Fruit fly (Drosophila melanogaster): Measurements from ENCODE around the gene CG34173.

The CG34173 gene

dm6 chr2L:22024362-22024761 is 29.7 kb downstream of the CG34173 start (continued):
- TF ChIP-seq CG1602 (GFP tag; optimal IDR thresholded peaks at IDR 0.05), result no peak
- no peak for TF ChIP-seq CTCF (GFP tag; optimal IDR thresholded peaks at IDR 0.05)
- no peak for TF ChIP-seq luna (GFP tag; optimal IDR thresholded peaks at IDR 0.05)
- no peak for TF ChIP-seq prd (optimal IDR thresholded peaks at IDR 0.05)
- peak; percentile 46; the same call in 1 of the 3 replicates for TF ChIP-seq prd (GFP tag; IDR thresholded peaks at IDR 0.05)
- no peak for TF ChIP-seq MTF-1 (GFP tag; optimal IDR thresholded peaks at IDR 0.05; ENCODE audit: borderline replicate concordance)
- TF ChIP-seq Hsf (GFP tag; optimal IDR thresholded peaks at IDR 0.05), result no peak
- TF ChIP-seq CG8290 (GFP tag; optimal IDR thresholded peaks at IDR 0.05), result peak; percentile 68
- TF ChIP-seq CG8290 (tag; optimal IDR thresholded peaks at IDR 0.05), result peak in 1 of 2 experiments; percentile 66
- TF ChIP-seq CG13624 (GFP tag; optimal IDR thresholded peaks at IDR 0.05), result no peak
- peak; percentile 1 for TF ChIP-seq Bteb2 (GFP tag; optimal IDR thresholded peaks at IDR 0.05)
- 0 out of 2 replicates have a peak, but pooled peaks have one; percentile 32 for TF ChIP-seq E2f2 (GFP tag; IDR thresholded peaks at IDR 0.05)
- TF ChIP-seq CG31388 (GFP tag; optimal IDR thresholded peaks at IDR 0.05), result no peak
- TF ChIP-seq CG34422 (GFP tag; IDR thresholded peaks at IDR 0.05), result no peak
- TF ChIP-seq abd-A (tag; optimal IDR thresholded peaks at IDR 0.05), result peak; percentile 99
- TF ChIP-seq ase (GFP tag; IDR thresholded peaks at IDR 0.05), result no peak
- no peak for TF ChIP-seq BEAF-32 (GFP tag; optimal IDR thresholded peaks at IDR 0.05)
- no peak for TF ChIP-seq CG6854 (GFP tag; optimal IDR thresholded peaks at IDR 0.05)
- no peak for TF ChIP-seq Sox102F (GFP tag; optimal IDR thresholded peaks at IDR 0.05)
- TF ChIP-seq CG31224 (GFP tag; IDR thresholded peaks at IDR 0.05), result no peak
- TF ChIP-seq Ets97D (GFP tag; optimal IDR thresholded peaks at IDR 0.05), result no peak
- TF ChIP-seq NK7.1 (GFP tag; optimal IDR thresholded peaks at IDR 0.05), result no peak
- TF ChIP-seq D19B (GFP tag; optimal IDR thresholded peaks at IDR 0.05), result no peak
- TF ChIP-seq CG14050 (GFP tag; IDR thresholded peaks at IDR 0.05), result no peak
- 0 out of 2 replicates have a peak, but pooled peaks have one; percentile 13 for TF ChIP-seq al (GFP tag; IDR thresholded peaks at IDR 0.05)
- TF ChIP-seq CG18262 (tag; optimal IDR thresholded peaks at IDR 0.05), result no peak
- no peak for TF ChIP-seq NfI (GFP tag; optimal IDR thresholded peaks at IDR 0.05)
- TF ChIP-seq Usf (GFP tag; optimal IDR thresholded peaks at IDR 0.05), result no peak
- peak; percentile 28 for TF ChIP-seq Vsx1 (GFP tag; optimal IDR thresholded peaks at IDR 0.05)
- TF ChIP-seq CG9797 (GFP tag; optimal IDR thresholded peaks at IDR 0.05), result no peak
- peak; percentile 64; the same call in 2 of the 3 replicates for TF ChIP-seq Opbp (GFP tag; IDR thresholded peaks at IDR 0.05; ENCODE audit: partially characterized antibody)
- 0 out of 2 replicates have a peak, but pooled peaks have one; percentile 32 for TF ChIP-seq hbn (GFP tag; IDR thresholded peaks at IDR 0.05; ENCODE audit: partially characterized antibody)
- no peak for TF ChIP-seq kah (GFP tag; optimal IDR thresholded peaks at IDR 0.05)
- TF ChIP-seq Med (GFP tag), result no peak
- no peak for TF ChIP-seq CG16863 (GFP tag; optimal IDR thresholded peaks at IDR 0.05)
- TF ChIP-seq MBD-R2 (GFP tag; IDR thresholded peaks at IDR 0.05), result peak; percentile 35; the same call in 1 of the 2 replicates
- TF ChIP-seq wor (GFP tag; IDR thresholded peaks at IDR 0.05), result no peak
- peak; percentile 100 for TF ChIP-seq CG10321 (GFP tag; IDR thresholded peaks at IDR 0.05)

DNA sequence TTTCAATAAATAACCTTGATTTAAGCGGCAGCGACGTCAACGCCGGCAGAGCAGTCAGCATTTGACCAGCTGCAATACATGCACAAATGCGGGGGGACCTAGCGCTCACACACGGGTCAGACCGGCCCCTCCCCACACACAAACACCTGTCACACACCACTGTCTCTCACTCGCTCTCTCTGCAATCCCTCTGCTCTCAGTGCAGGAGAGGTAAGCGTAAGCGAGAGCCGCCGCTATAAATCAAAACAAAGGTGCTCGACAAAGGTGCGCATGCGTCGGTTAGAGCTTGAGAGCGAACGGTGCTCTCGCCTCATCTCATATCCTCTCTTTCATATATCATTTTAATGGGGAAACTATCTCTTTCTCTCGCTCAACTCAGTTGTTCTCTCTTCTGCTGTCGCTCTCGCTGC is 35.2 kb downstream of the CG34173 start, which contains the start of gene tio:
tio (plus strand) TSS at position 348 of the 410 bp plus-strand sequence.
- TF ChIP-seq sim (GFP tag; IDR thresholded peaks at IDR 0.05), result 0 out of 2 replicates have a peak, but pooled peaks have one; percentile 20
- TF ChIP-seq Oaz (GFP tag; IDR thresholded peaks at IDR 0.05), result no peak
- peak; percentile 43 for TF ChIP-seq HLHmδ (GFP tag; optimal IDR thresholded peaks at IDR 0.05)
- TF ChIP-seq Nf-YC (tag; optimal IDR thresholded peaks at IDR 0.05), result peak; percentile 81
- TF ChIP-seq Adf1 (GFP tag; IDR thresholded peaks at IDR 0.05), result peak; percentile 95
- TF ChIP-seq CoRest (tag; optimal IDR thresholded peaks at IDR 0.05), result no peak
- TF ChIP-seq HLH3B (GFP tag; IDR thresholded peaks at IDR 0.05), result no peak
- TF ChIP-seq kah (GFP tag; optimal IDR thresholded peaks at IDR 0.05), result peak; percentile 91
- no peak for TF ChIP-seq CG1233 (GFP tag; optimal IDR thresholded peaks at IDR 0.05)
- peak; percentile 84 for TF ChIP-seq ewg (GFP tag; optimal IDR thresholded peaks at IDR 0.05)
- TF ChIP-seq sr (GFP tag; IDR thresholded peaks at IDR 0.05), result peak; percentile 43; the same call in 1 of the 3 replicates
- peak; percentile 45; the same call in 1 of the 2 replicates for TF ChIP-seq unc-4 (GFP tag; IDR thresholded peaks at IDR 0.05; ENCODE audit: partially characterized antibody)
- no peak for TF ChIP-seq CG15011 (GFP tag; optimal IDR thresholded peaks at IDR 0.05)
- TF ChIP-seq mirr (GFP tag; optimal IDR thresholded peaks at IDR 0.05), result no peak
- peak; percentile 22 for TF ChIP-seq nau (GFP tag; optimal IDR thresholded peaks at IDR 0.05)
- TF ChIP-seq abd-A (tag; optimal IDR thresholded peaks at IDR 0.05), result peak; percentile 70
- peak; percentile 30; the same call in 1 of the 2 replicates for TF ChIP-seq CG9932 (GFP tag; IDR thresholded peaks at IDR 0.05)
- TF ChIP-seq zen2 (GFP tag; IDR thresholded peaks at IDR 0.05; ENCODE audit: partially characterized antibody), result peak; percentile 76

All from whole organism, embryonic.